Fruit fly (Drosophila melanogaster) whole organism, embryonic: ENCODE results near the gene CG13640.

ENCODE experiments used
- CG15514 ChIP-seq: fragments of 200-800 bp; sonication (Bioruptor generic); optimal IDR thresholded peaks from 3 replicates; lab custom pipeline; 2017; ENCODE audit warnings: missing biosample characterization, missing genetic modification characterization, mild to moderate bottlenecking, moderate library complexity, missing genetic modification reagents
- CG6254 ChIP-seq: fragments of 200-800 bp; sonication (Bioruptor generic); optimal IDR thresholded peaks from 3 replicates; lab custom pipeline; 2017; ENCODE audit warnings: mild to moderate bottlenecking, missing biosample characterization, missing genetic modification reagents, missing genetic modification characterization
- CG7271 ChIP-seq: fragments of 200-800 bp; sonication (Bioruptor generic); optimal IDR thresholded peaks from 2 replicates; lab custom pipeline; 2018; ENCODE audit warnings: missing biosample characterization, mild to moderate bottlenecking, missing genetic modification characterization, moderate library complexity
- CG8944 ChIP-seq: fragments of 200-800 bp; sonication (Bioruptor generic); optimal IDR thresholded peaks from 3 replicates; lab custom pipeline; 2016; ENCODE audit warnings: missing biosample characterization, missing genetic modification characterization
- CTCF ChIP-seq: fragments of 200-800 bp; sonication (Bioruptor generic); optimal IDR thresholded peaks from 2 replicates; lab custom pipeline; 2017; ENCODE audit warnings: missing biosample characterization, mild to moderate bottlenecking, missing genetic modification characterization, moderate library complexity
- Fer2 ChIP-seq: fragments of 200-800 bp; sonication (Bioruptor generic); optimal IDR thresholded peaks from 2 replicates; lab custom pipeline; 2018; ENCODE audit warnings: missing biosample characterization, mild to moderate bottlenecking, missing genetic modification characterization, moderate library complexity
- Six4 ChIP-seq: fragments of 200-800 bp; sonication (Bioruptor generic); optimal IDR thresholded peaks from 2 replicates; lab custom pipeline; 2016; ENCODE audit warnings: missing biosample characterization, missing genetic modification characterization
- pan ChIP-seq, 4 experiments: fragments of >200 bp in 3 of 4; fragments of 200-800 bp in 1 of 4; sonication (Bioruptor generic) in 1 of 4; optimal IDR thresholded peaks in 3 of 4; IDR thresholded peaks in 1 of 4; 2 replicates each; pipeline versions ENCODE4 v1.3.6 to Lab custom; 2017 to 2022; ENCODE audit warnings: missing biosample characterization in 2 of 4, missing genetic modification characterization in 2 of 4, mixed read lengths in 1 of 4
- psq ChIP-seq: fragments of 200-800 bp; sonication (Bioruptor generic); optimal IDR thresholded peaks from 2 replicates; lab custom pipeline; 2017; ENCODE audit warnings: missing biosample characterization, missing genetic modification characterization
- sna ChIP-seq: fragments of 200-800 bp; sonication (Bioruptor generic); IDR thresholded peaks from 2 replicates; pipeline ENCODE4 v1.3.6; 2022; ENCODE audit warnings: missing biosample characterization, missing genetic modification characterization; ENCODE audit not compliant: partially characterized antibody
- twi ChIP-seq: fragments of 200-800 bp; optimal IDR thresholded peaks from 2 replicates; lab custom pipeline; 2019; ENCODE audit warnings: missing biosample characterization, mild to moderate bottlenecking, missing genetic modification characterization, moderate library complexity
- tx ChIP-seq: fragments of 200-800 bp; sonication (Bioruptor generic); optimal IDR thresholded peaks from 2 replicates; lab custom pipeline; 2016; ENCODE audit warnings: missing biosample characterization, missing genetic modification characterization
- usp ChIP-seq: fragments of >200 bp; optimal IDR thresholded peaks from 2 replicates; lab custom pipeline; 2017; ENCODE audit warnings: missing biosample characterization, missing genetic modification characterization

- TF ChIP-seq CG6254 (GFP tag; lab: Kevin White, UChicago) (no peak), usp (GFP tag; lab: Kevin White, UChicago) (no peak), CG8944 (GFP tag; lab: Kevin White, UChicago) (no peak), psq (GFP tag; lab: Kevin White, UChicago) (no peak), sna (GFP tag; lab: Robert Waterston, UW) (no peak), Six4 (GFP tag; lab: Kevin White, UChicago) (no peak), CTCF (GFP tag; lab: Kevin White, UChicago) (no peak), Fer2 (no peak), twi (no peak), pan (optimal IDR thresholded peaks at IDR 0.05; lab: Kevin White, UChicago) (no peak), pan (GFP tag; optimal IDR thresholded peaks at IDR 0.05 in 1 of 2, IDR thresholded peaks at IDR 0.05 in 1 of 2) (no peak), CG15514 (GFP tag; lab: Kevin White, UChicago) (no peak), CG7271 (tag; lab: Kevin White, UChicago) (no peak), tx (no peak)
Measured at dm6 chr3R:24866976-24867375, 5.0 kb upstream of the CG13640 start.
